Worm (Caenorhabditis elegans): ENCODE data around the gene T28A8.3.

The T28A8.3 gene

ce11 chrIII:13526702-13527101 is 20.9 kb downstream of the T28A8.3 start:
- TF ChIP-seq repo-1 (tag; optimal IDR thresholded peaks at IDR 0.05) = no peak
- 0 out of 2 replicates have a peak, but pooled peaks have one; percentile 13 for TF ChIP-seq ekl-4 (GFP tag; IDR thresholded peaks at IDR 0.05)

ce11 chrIII:13527424-13528097 is 21.7 kb downstream of the T28A8.3 start, which contains the start of gene lron-13:
lron-13 (plus strand) TSS chrIII:13527438.
- TF ChIP-seq attf-6 (GFP tag; IDR thresholded peaks at IDR 0.05) (0 out of 2 replicates have a peak, but pooled peaks have one; percentile 28), cebp-1 (GFP tag; IDR thresholded peaks at IDR 0.05) (no peak), cebp-1 (tag; optimal IDR thresholded peaks at IDR 0.05) (peak; percentile 13), T26A5.8 (tag; optimal IDR thresholded peaks at IDR 0.05) (no peak), nhr-27 (tag; optimal IDR thresholded peaks at IDR 0.05) (no peak), F37B4.10 (GFP tag; IDR thresholded peaks at IDR 0.05) (0 out of 2 replicates have a peak, but pooled peaks have one; percentile 20), nhr-80 (tag; optimal IDR thresholded peaks at IDR 0.05) (peak; percentile 74), lag-1 (GFP tag; IDR thresholded peaks at IDR 0.05) (no peak), Y67H2A.10 (GFP tag; conservative IDR thresholded peaks at IDR 0.05) (no peak), tbx-9 (tag; optimal IDR thresholded peaks at IDR 0.05; ENCODE audit: borderline replicate concordance) (no peak), dox-1 (GFP tag; IDR thresholded peaks at IDR 0.05) (peak; percentile 58), chd-7 (tag; optimal IDR thresholded peaks at IDR 0.05) (peak; percentile 32), mxl-1 (tag; optimal IDR thresholded peaks at IDR 0.05) (no peak), akir-1 (GFP tag; optimal IDR thresholded peaks at IDR 0.05) (no peak), rcor-1 (GFP tag; IDR thresholded peaks at IDR 0.05) (no peak), ets-4 (GFP tag; optimal IDR thresholded peaks at IDR 0.05) (no peak), Y53G8AR.9 (GFP tag; conservative IDR thresholded peaks at IDR 0.05) (0 out of 2 replicates have a peak, but pooled peaks have one; percentile 48), madf-3 (GFP tag; IDR thresholded peaks at IDR 0.05) (no peak), mcd-1 (GFP tag; IDR thresholded peaks at IDR 0.05) (peak; percentile 49), Y79H2A.3 (GFP tag; conservative IDR thresholded peaks at IDR 0.05) (no peak), madf-6 (GFP tag; IDR thresholded peaks at IDR 0.05) (0 out of 2 replicates have a peak, but pooled peaks have one; percentile 27), hmg-1.2 (GFP tag; IDR thresholded peaks at IDR 0.05) (peak; percentile 30; the same call in 1 of the 2 replicates), hrde-1 (tag; optimal IDR thresholded peaks at IDR 0.05; ENCODE audit: borderline replicate concordance) (no peak), zim-3 (tag; optimal IDR thresholded peaks at IDR 0.05) (no peak)

ce11 chrIII:13528513-13529249 is 22.9 kb downstream of the T28A8.3 start:
- TF ChIP-seq repo-1 (tag; optimal IDR thresholded peaks at IDR 0.05) (no peak), tbp1 (GFP tag; optimal IDR thresholded peaks at IDR 0.05) (peak; percentile 16), cebp-1 (GFP tag; IDR thresholded peaks at IDR 0.05) (no peak), cebp-1 (tag; optimal IDR thresholded peaks at IDR 0.05) (peak; percentile 33), hmg-1.2 (GFP tag; IDR thresholded peaks at IDR 0.05) (0 out of 2 replicates have a peak, but pooled peaks have one; percentile 12), dox-1 (GFP tag; IDR thresholded peaks at IDR 0.05) (peak; percentile 20; the same call in 1 of the 2 replicates), hrde-1 (tag; optimal IDR thresholded peaks at IDR 0.05; ENCODE audit: borderline replicate concordance) (no peak), attf-5 (GFP tag; optimal IDR thresholded peaks at IDR 0.05) (peak; percentile 11), unc-62 (GFP tag; optimal IDR thresholded peaks at IDR 0.05) (peak; percentile 17), F22D6.2 (tag; optimal IDR thresholded peaks at IDR 0.05) (no peak), nhr-80 (tag; optimal IDR thresholded peaks at IDR 0.05) (peak; percentile 92), aptf-3 (GFP tag; IDR thresholded peaks at IDR 0.05) (no peak), let-607 (tag; optimal IDR thresholded peaks at IDR 0.05) (peak; percentile 87 to 94), Y53G8AR.9 (GFP tag; conservative IDR thresholded peaks at IDR 0.05) (no peak), pha-4 (tag; optimal IDR thresholded peaks at IDR 0.05) (peak; percentile 36), Y95B8A.8 (GFP tag; IDR thresholded peaks at IDR 0.05) (peak; percentile 39; the same call in 1 of the 2 replicates), K11D2.4 (GFP tag; IDR thresholded peaks at IDR 0.05) (no peak)

Measured in whole organism, young adult.